Fruit fly (Drosophila melanogaster): ENCODE results near the gene AlaRS-m.

dm6 chr3L:5154917-5155613 lies 9.2 kb downstream of the AlaRS-m start:
- TF ChIP-seq usp (GFP tag; optimal IDR thresholded peaks at IDR 0.05) (no peak), psq (optimal IDR thresholded peaks at IDR 0.05) (no peak), EcR (GFP tag; optimal IDR thresholded peaks at IDR 0.05) (no peak)
